Fruit fly (Drosophila melanogaster): ENCODE data around the gene Ubc6.

- TF ChIP-seq CG11294 (GFP tag; IDR thresholded peaks at IDR 0.05) (no peak), Hr4 (GFP tag; optimal IDR thresholded peaks at IDR 0.05) (no peak), acj6 (GFP tag; optimal IDR thresholded peaks at IDR 0.05) (no peak), Blimp-1 (GFP tag; optimal IDR thresholded peaks at IDR 0.05) (peak; percentile 67), CG15336 (GFP tag; IDR thresholded peaks at IDR 0.05) (no peak), CG6276 (GFP tag; optimal IDR thresholded peaks at IDR 0.05) (no peak), CG31627 (GFP tag; optimal IDR thresholded peaks at IDR 0.05) (no peak)
Measured at dm6 chr3R:4963370-4963769, 10.9 kb upstream of the Ubc6 start.
